Worm (Caenorhabditis elegans): ENCODE results near the gene C23F12.9.

ce11 chrX:9372987-9373386, 20.9 kb upstream of the C23F12.9 start:
- TF ChIP-seq ztf-11 (tag; optimal IDR thresholded peaks at IDR 0.05) (no peak), snpc-4 (tag; optimal IDR thresholded peaks at IDR 0.05) (no peak), nhr-28 (tag; optimal IDR thresholded peaks at IDR 0.05) (no peak), nhr-237 (tag; optimal IDR thresholded peaks at IDR 0.05) (no peak), skn-1 (tag; optimal IDR thresholded peaks at IDR 0.05) (no peak), ama-1 (optimal IDR thresholded peaks at IDR 0.05) (no peak), pqm-1 (tag; optimal IDR thresholded peaks at IDR 0.05) (no peak), ZK546.5 (tag; optimal IDR thresholded peaks at IDR 0.05) (no peak), mep-1 (tag; optimal IDR thresholded peaks at IDR 0.05) (peak; percentile 59), lin-15B (tag; optimal IDR thresholded peaks at IDR 0.05) (no peak), pha-4 (GFP tag; IDR thresholded peaks at IDR 0.05) (peak; percentile 84), pha-4 (tag; optimal IDR thresholded peaks at IDR 0.05) (no peak), zag-1 (tag; optimal IDR thresholded peaks at IDR 0.05) (no peak), mes-2 (tag; optimal IDR thresholded peaks at IDR 0.05; ENCODE audit: poor library complexity, severe bottlenecking) (peak; percentile 81)

All from whole organism, L4 larva.